Worm (Caenorhabditis elegans): ENCODE measurements around the gene scrm-8.

The scrm-8 gene

ce11 chrIV:4212733-4213132, 48.2 kb downstream of the scrm-8 start:
- TF ChIP-seq flt-1 (GFP tag; IDR thresholded peaks at IDR 0.05) (no peak), tbx-37 (GFP tag; conservative IDR thresholded peaks at IDR 0.05) (no peak), hmg-4 (GFP tag; optimal IDR thresholded peaks at IDR 0.05) (no peak), scrt-1 (GFP tag; IDR thresholded peaks at IDR 0.05) (no peak), F13C5.2 (tag; optimal IDR thresholded peaks at IDR 0.05) (no peak)

- TF ChIP-seq sea-1 (GFP tag; conservative IDR thresholded peaks at IDR 0.05) (no peak), ets-7 (tag; optimal IDR thresholded peaks at IDR 0.05) (no peak), aly-1 (tag; optimal IDR thresholded peaks at IDR 0.05) (no peak), B0310.2 (tag; optimal IDR thresholded peaks at IDR 0.05) (no peak), pes-1 (GFP tag; IDR thresholded peaks at IDR 0.05) (no peak), ceh-13 (GFP tag; optimal IDR thresholded peaks at IDR 0.05) (no peak), hmbx-1 (tag; optimal IDR thresholded peaks at IDR 0.05) (no peak)
These were observed 50.9 kb downstream of the scrm-8 start for ce11 chrIV:4215349-4215748.

Measured in whole organism, early embryonic.